Fruit fly (Drosophila melanogaster) whole organism: ENCODE measurements around the gene vri.

Source experiments
- Dll ChIP-seq: fragments of >200 bp; optimal IDR thresholded peaks from 2 replicates; lab custom pipeline; 2017
- EcR ChIP-seq, 2 experiments: fragments of >200 bp; optimal IDR thresholded peaks; 2 replicates each; lab custom pipeline; 2017; ENCODE audit warnings: missing biosample characterization in 2 of 2, missing genetic modification characterization in 2 of 2, missing genetic modification reagents in 2 of 2
- psq ChIP-seq: fragments of >200 bp; optimal IDR thresholded peaks from 2 replicates; lab custom pipeline; 2017
- usp ChIP-seq: fragments of >200 bp; optimal IDR thresholded peaks from 2 replicates; lab custom pipeline; 2017; ENCODE audit warnings: missing biosample characterization, missing genetic modification characterization, mixed read lengths

DNA sequence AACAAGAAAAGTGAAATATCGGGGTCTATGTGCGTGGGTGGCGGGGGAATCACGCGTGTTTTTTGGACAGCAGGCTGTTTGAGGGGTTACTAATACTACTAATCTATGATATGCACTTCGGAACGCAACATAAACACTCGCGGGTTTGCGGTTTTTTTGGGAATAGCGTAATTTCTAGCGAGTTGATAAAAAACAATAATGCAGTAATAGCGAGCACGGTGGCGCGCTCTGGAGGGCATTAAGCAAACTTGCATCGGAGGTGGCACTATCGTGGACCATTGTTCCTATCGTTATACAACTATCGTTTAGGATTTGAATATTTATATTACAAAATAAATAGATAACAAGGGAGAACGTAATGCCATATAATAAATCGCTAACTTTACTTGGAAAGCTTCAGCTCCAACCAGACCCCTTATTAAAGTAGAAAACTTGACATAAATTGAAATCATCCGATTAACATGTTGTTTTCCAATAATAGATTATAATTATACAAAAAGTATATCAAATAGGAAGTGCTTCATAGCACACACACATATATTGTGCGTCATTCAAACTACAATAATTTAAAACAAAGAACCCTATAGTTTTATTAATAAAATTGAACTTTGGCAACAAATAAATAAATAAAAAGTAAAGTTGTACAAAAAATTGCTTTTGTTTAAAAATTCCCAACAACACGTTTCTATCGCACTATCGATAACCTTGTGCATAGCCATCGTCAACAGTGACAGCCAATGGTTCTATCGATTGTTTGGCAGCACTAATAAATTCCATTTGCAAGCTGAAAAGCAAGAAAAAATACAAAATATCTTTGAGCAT is 10.2 kb upstream of the vri start, which contains the start of the genes Nin and Bub1:
- TF ChIP-seq EcR (GFP tag; optimal IDR thresholded peaks at IDR 0.05; lab: Kevin White, UChicago), result no peak
- no peak for TF ChIP-seq usp (GFP tag; lab: Kevin White, UChicago)
- TF ChIP-seq psq (lab: Kevin White, UChicago), result no peak
- no peak for TF ChIP-seq Dll (lab: Kevin White, UChicago)
